Fruit fly (Drosophila melanogaster): ENCODE results near the gene Tmem214.

Gene Tmem214

dm6 chr2L:10936362-10936761, 33.7 kb downstream of the Tmem214 start, which contains the start of gene CG14072:
CG14072 (plus strand) TSS chr2L:10936662.
- TF ChIP-seq CG7101 (tag; optimal IDR thresholded peaks at IDR 0.05) = no peak
- TF ChIP-seq CG14711 (tag; optimal IDR thresholded peaks at IDR 0.05) = no peak
- no peak for TF ChIP-seq bab1 (GFP tag; optimal IDR thresholded peaks at IDR 0.05)
- no peak for TF ChIP-seq CG11617 (GFP tag; optimal IDR thresholded peaks at IDR 0.05)
- no peak for TF ChIP-seq kay (GFP tag; ENCODE audit: borderline replicate concordance)
- TF ChIP-seq CG33017 (tag; optimal IDR thresholded peaks at IDR 0.05) = no peak
- no peak for TF ChIP-seq cnc (optimal IDR thresholded peaks at IDR 0.05)
- no peak for TF ChIP-seq ovo (GFP tag; optimal IDR thresholded peaks at IDR 0.05)
- TF ChIP-seq Clk (GFP tag; optimal IDR thresholded peaks at IDR 0.05) = no peak
- no peak for TF ChIP-seq CG12768 (GFP tag; optimal IDR thresholded peaks at IDR 0.05)
- no peak for TF ChIP-seq toe (GFP tag; optimal IDR thresholded peaks at IDR 0.05)
- no peak for TF ChIP-seq CG5204 (GFP tag; optimal IDR thresholded peaks at IDR 0.05)
